Worm (Caenorhabditis elegans) whole organism, late embryonic: Measurements from ENCODE around the gene gst-1.

ENCODE experiments used
- ceh-14 ChIP-seq: sonication (generic microtip); optimal IDR thresholded peaks from 2 replicates; lab custom pipeline; 2016; ENCODE audit warnings: missing genotype, missing genetic modification characterization, missing compliant biosample characterization
- dve-1 ChIP-seq: sonication (generic microtip); optimal IDR thresholded peaks from 2 replicates; lab custom pipeline; 2017; ENCODE audit warnings: antibody characterized with exemption, mild to moderate bottlenecking, missing genetic modification characterization, missing compliant biosample characterization
- hlh-15 ChIP-seq: sonication (generic microtip); optimal IDR thresholded peaks from 2 replicates; lab custom pipeline; 2016; ENCODE audit warnings: missing genetic modification characterization, missing compliant biosample characterization
- nfya-1 ChIP-seq: sonication (generic microtip); optimal IDR thresholded peaks from 2 replicates; lab custom pipeline; 2017; ENCODE audit warnings: missing genetic modification characterization, mild to moderate bottlenecking, missing compliant biosample characterization, antibody characterized with exemption, moderate library complexity
- nhr-11 ChIP-seq: fragments of 150-350 bp; optimal IDR thresholded peaks from 2 replicates; lab custom pipeline; 2014; ENCODE audit warnings: missing biosample characterization, missing genetic modification characterization
- pag-3 ChIP-seq: sonication (generic microtip); optimal IDR thresholded peaks from 2 replicates; lab custom pipeline; 2016; ENCODE audit warnings: missing compliant biosample characterization, missing genetic modification characterization, borderline replicate concordance
- pha-4 ChIP-seq: fragments of 150-350 bp; optimal IDR thresholded peaks from 2 replicates; lab custom pipeline; 2018; ENCODE audit warnings: missing biosample characterization, missing genetic modification reagents, missing genetic modification characterization

- TF ChIP-seq nhr-11 (tag; lab: Kevin White, UChicago) (no peak), nfya-1 (tag; lab: Kevin White, UChicago) (no peak), hlh-15 (tag; lab: Kevin White, UChicago) (no peak), dve-1 (tag; lab: Kevin White, UChicago) (no peak), pha-4 (no peak), ceh-14 (tag; lab: Kevin White, UChicago) (no peak), pag-3 (tag; lab: Kevin White, UChicago) (no peak)
These were observed 15.9 kb upstream of the gst-1 start, which contains the start of gene nac-2 for ce11 chrIII:9043200-9043599.
